Fruit fly (Drosophila melanogaster) whole organism, adult: Measurements from ENCODE around the gene retm.

ENCODE experiments used
- CG12768 ChIP-seq: fragments of 200-800 bp; sonication (Bioruptor generic); optimal IDR thresholded peaks from 2 replicates; lab custom pipeline; 2017; ENCODE audit warnings: missing biosample characterization, missing genetic modification characterization, mild to moderate bottlenecking, moderate library complexity, missing genetic modification reagents
- CG14711 ChIP-seq: fragments of 200-800 bp; sonication (Bioruptor generic); optimal IDR thresholded peaks from 2 replicates; lab custom pipeline; 2018; ENCODE audit warnings: missing biosample characterization, mild to moderate bottlenecking, missing genetic modification characterization, moderate library complexity
- CG1620 ChIP-seq: fragments of 200-800 bp; sonication (Bioruptor generic); optimal IDR thresholded peaks from 2 replicates; lab custom pipeline; 2016; ENCODE audit warnings: missing biosample characterization, missing genetic modification characterization
- CG33017 ChIP-seq: fragments of 200-800 bp; sonication (Bioruptor generic); optimal IDR thresholded peaks from 2 replicates; lab custom pipeline; 2018; ENCODE audit warnings: missing biosample characterization, mild to moderate bottlenecking, missing genetic modification characterization, moderate library complexity
- CG7101 ChIP-seq: fragments of 200-800 bp; sonication (Bioruptor generic); optimal IDR thresholded peaks from 2 replicates; lab custom pipeline; 2018; ENCODE audit warnings: missing biosample characterization, mild to moderate bottlenecking, missing genetic modification characterization, moderate library complexity
- Hr96 ChIP-seq: fragments of 200-800 bp; sonication (Bioruptor generic); optimal IDR thresholded peaks from 2 replicates; lab custom pipeline; 2016; ENCODE audit warnings: missing biosample characterization, missing genetic modification characterization
- bab1 ChIP-seq: fragments of 200-800 bp; sonication (Bioruptor generic); optimal IDR thresholded peaks from 3 replicates; lab custom pipeline; 2019; ENCODE audit warnings: missing biosample characterization, mild to moderate bottlenecking, missing genetic modification characterization, moderate library complexity
- cic ChIP-seq: fragments of 200-800 bp; sonication (Bioruptor generic); optimal IDR thresholded peaks from 2 replicates; lab custom pipeline; 2017; ENCODE audit warnings: missing biosample characterization, mild to moderate bottlenecking, missing genetic modification characterization, moderate library complexity
- cnc ChIP-seq, 2 experiments: fragments of >200 bp; optimal IDR thresholded peaks; 2 replicates each; lab custom pipeline; 2017
- kay ChIP-seq: fragments of 200-800 bp; sonication (Bioruptor generic); peaks from one replicate; lab custom pipeline; 2016; ENCODE audit warnings: missing biosample characterization, missing genetic modification characterization, borderline replicate concordance
- pad ChIP-seq: fragments of 200-800 bp; sonication (Bioruptor generic); optimal IDR thresholded peaks from 3 replicates; lab custom pipeline; 2017; ENCODE audit warnings: missing biosample characterization, missing genetic modification characterization, mild to moderate bottlenecking, moderate library complexity, missing genetic modification reagents

- TF ChIP-seq CG33017 (tag; lab: Kevin White, UChicago) (no peak), CG12768 (GFP tag; lab: Kevin White, UChicago) (no peak), kay (no peak), pad (GFP tag; lab: Kevin White, UChicago) (no peak), CG7101 (tag; lab: Kevin White, UChicago) (no peak), cic (GFP tag; lab: Kevin White, UChicago) (no peak), CG1620 (GFP tag; lab: Kevin White, UChicago) (no peak), Hr96 (GFP tag; lab: Kevin White, UChicago) (no peak), CG14711 (tag; lab: Kevin White, UChicago) (no peak), bab1 (GFP tag; lab: Kevin White, UChicago) (no peak), cnc (optimal IDR thresholded peaks at IDR 0.05; lab: Kevin White, UChicago) (no peak)
These were observed 14.4 kb upstream of the retm start for dm6 chr2L:6470100-6470644.
